Fruit fly (Drosophila melanogaster): ENCODE measurements around the gene CG15536.

DNA sequence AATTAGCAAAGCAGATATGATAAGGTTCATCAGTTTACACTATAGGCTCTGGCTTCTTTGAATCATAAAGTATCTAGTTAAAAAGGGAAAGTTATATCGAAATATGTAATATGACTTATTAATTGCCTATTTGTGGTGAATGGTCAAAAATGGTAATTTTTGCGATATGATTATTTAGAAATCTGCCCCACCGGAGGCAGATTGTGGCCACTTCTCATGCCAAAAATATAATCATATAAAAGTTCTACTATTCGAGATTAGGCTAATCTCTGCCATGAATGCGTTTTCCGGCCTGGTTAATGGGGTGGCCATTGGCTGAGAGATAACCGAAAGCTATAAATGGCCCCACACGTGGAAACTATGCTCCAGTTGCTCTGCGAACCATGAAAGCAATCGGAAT lies 3.5 kb upstream of the CG15536 start, which contains the start of gene CG15533:
- TF ChIP-seq Mio (GFP tag; optimal IDR thresholded peaks at IDR 0.05) (no peak), Myc (optimal IDR thresholded peaks at IDR 0.05) (no peak), Abd-B (GFP tag; optimal IDR thresholded peaks at IDR 0.05) (no peak), usp (GFP tag; optimal IDR thresholded peaks at IDR 0.05) (no peak), ey (GFP tag; optimal IDR thresholded peaks at IDR 0.05) (no peak), OdsH (GFP tag; optimal IDR thresholded peaks at IDR 0.05) (no peak), Hr83 (GFP tag; optimal IDR thresholded peaks at IDR 0.05; ENCODE audit: poor library complexity, severe bottlenecking) (no peak), tai (GFP tag; optimal IDR thresholded peaks at IDR 0.05) (no peak), br (GFP tag; optimal IDR thresholded peaks at IDR 0.05) (no peak), psq (GFP tag; optimal IDR thresholded peaks at IDR 0.05) (no peak), Hr78 (GFP tag; optimal IDR thresholded peaks at IDR 0.05) (no peak), h (GFP tag; optimal IDR thresholded peaks at IDR 0.05) (no peak)

Measured in whole organism, wandering third instar larva.